Worm (Caenorhabditis elegans) whole organism, L1 larva: ENCODE results near the gene ZK856.16.

ENCODE experiments used
- C04F5.9 ChIP-seq: sonication (generic microtip); optimal IDR thresholded peaks from 2 replicates; lab custom pipeline; 2016; ENCODE audit warnings: missing genetic modification characterization, missing compliant biosample characterization
- C16A3.4 ChIP-seq: fragments of 150-350 bp; optimal IDR thresholded peaks from 2 replicates; lab custom pipeline; 2014; ENCODE audit warnings: missing biosample characterization, missing genetic modification characterization
- aha-1 ChIP-seq: fragments of 150-350 bp; optimal IDR thresholded peaks from 2 replicates; lab custom pipeline; 2014; ENCODE audit warnings: missing biosample characterization, missing genetic modification characterization
- alr-1 ChIP-seq: fragments of 200-800 bp; sonication (Bioruptor generic); optimal IDR thresholded peaks from 2 replicates; lab custom pipeline; 2018; ENCODE audit warnings: borderline replicate concordance, mild to moderate bottlenecking, missing genetic modification characterization, missing compliant biosample characterization
- aly-2 ChIP-seq: fragments of 150-350 bp; optimal IDR thresholded peaks from 2 replicates; lab custom pipeline; 2014; ENCODE audit warnings: missing biosample characterization, missing genetic modification characterization
- ceh-8 ChIP-seq: fragments of 200-800 bp; sonication (Bioruptor generic); optimal IDR thresholded peaks from 2 replicates; lab custom pipeline; 2018; ENCODE audit warnings: mild to moderate bottlenecking, missing genetic modification characterization, moderate library complexity, missing compliant biosample characterization
- ceh-82 ChIP-seq, 3 experiments: fragments of 150-350 bp in 1 of 3; sonication (generic microtip) in 2 of 3; optimal IDR thresholded peaks; 2 replicates each; lab custom pipeline; 2014 to 2017; ENCODE audit warnings: missing biosample characterization in 3 of 3, missing genetic modification characterization in 3 of 3
- ceh-90 ChIP-seq: sonication (generic microtip); optimal IDR thresholded peaks from 2 replicates; lab custom pipeline; 2016; ENCODE audit warnings: missing genetic modification characterization, missing compliant biosample characterization
- ces-1 ChIP-seq: fragments of 150-350 bp; optimal IDR thresholded peaks from 2 replicates; lab custom pipeline; 2014; ENCODE audit warnings: missing biosample characterization, missing genetic modification reagents, missing genetic modification characterization
- efl-3 ChIP-seq: fragments of 200-800 bp; sonication (Bioruptor generic); optimal IDR thresholded peaks from 2 replicates; lab custom pipeline; 2018; ENCODE audit warnings: mild to moderate bottlenecking, missing genetic modification characterization, missing compliant biosample characterization
- egl-13 ChIP-seq: sonication (generic microtip); optimal IDR thresholded peaks from 2 replicates; lab custom pipeline; 2016; ENCODE audit warnings: missing genotype, missing genetic modification reagents, missing genetic modification characterization, missing compliant biosample characterization
- elt-2 ChIP-seq: sonication (generic microtip); optimal IDR thresholded peaks from 2 replicates; lab custom pipeline; 2016; ENCODE audit warnings: missing genetic modification characterization, mild to moderate bottlenecking, inconsistent platforms, missing compliant biosample characterization, missing genetic modification reagents
- elt-3 ChIP-seq, 6 experiments: fragments of 150-350 bp in 1 of 6; sonication (generic microtip); optimal IDR thresholded peaks; 2 replicates each; lab custom pipeline; 2017 to 2018; ENCODE audit warnings: missing biosample characterization in 6 of 6, missing genetic modification characterization in 6 of 6, inconsistent platforms in 1 of 6
- ets-5 ChIP-seq: fragments of 200-800 bp; sonication (Bioruptor generic); IDR thresholded peaks from 2 replicates; pipeline ENCODE4 v1.3.6; 2022; ENCODE audit warnings: missing genetic modification characterization, missing compliant biosample characterization
- fkh-10 ChIP-seq: sonication (generic microtip); optimal IDR thresholded peaks from 2 replicates; lab custom pipeline; 2017; ENCODE audit warnings: missing biosample characterization, missing genetic modification reagents, missing genetic modification characterization
- fkh-4 ChIP-seq: sonication (generic microtip); optimal IDR thresholded peaks from 2 replicates; lab custom pipeline; 2016; ENCODE audit warnings: missing compliant biosample characterization, missing genetic modification characterization, borderline replicate concordance
- hlh-17 ChIP-seq: fragments of 200-800 bp; sonication (Bioruptor generic); optimal IDR thresholded peaks from 2 replicates; lab custom pipeline; 2018; ENCODE audit warnings: missing genetic modification characterization, mild to moderate bottlenecking, missing compliant biosample characterization, moderate library complexity, borderline replicate concordance
- irx-1 ChIP-seq: sonication (generic microtip); optimal IDR thresholded peaks from 2 replicates; lab custom pipeline; 2016; ENCODE audit warnings: missing genetic modification characterization, missing compliant biosample characterization
- lin-13 ChIP-seq: fragments of 150-350 bp; optimal IDR thresholded peaks from 2 replicates; lab custom pipeline; 2014; ENCODE audit warnings: missing biosample characterization, missing genetic modification reagents, missing genetic modification characterization
- lin-14 ChIP-seq: fragments of 200-800 bp; sonication (Bioruptor generic); optimal IDR thresholded peaks from 2 replicates; lab custom pipeline; 2018; ENCODE audit warnings: mild to moderate bottlenecking, missing genetic modification characterization, moderate library complexity, missing compliant biosample characterization
- lin-15B ChIP-seq: fragments of 150-350 bp; sonication (generic microtip); optimal IDR thresholded peaks from 3 replicates; lab custom pipeline; 2014; ENCODE audit warnings: missing biosample characterization, missing genetic modification characterization
- lin-35 ChIP-seq, 2 experiments: fragments of 150-350 bp; optimal IDR thresholded peaks; 2 replicates each; lab custom pipeline; 2014; ENCODE audit warnings: missing biosample characterization in 2 of 2, missing genetic modification characterization in 2 of 2, missing genetic modification reagents in 2 of 2
- mab-9 ChIP-seq: fragments of 200-800 bp; sonication (Bioruptor generic); IDR thresholded peaks from 2 replicates; pipeline ENCODE4 v1.3.6; 2022; ENCODE audit warnings: missing genetic modification reagents, missing genetic modification characterization, missing compliant biosample characterization
- mef-2 ChIP-seq: fragments of 150-350 bp; optimal IDR thresholded peaks from 2 replicates; lab custom pipeline; 2014; ENCODE audit warnings: missing biosample characterization, missing genetic modification characterization
- nhr-11 ChIP-seq: fragments of 150-350 bp; optimal IDR thresholded peaks from 2 replicates; lab custom pipeline; 2014; ENCODE audit warnings: missing biosample characterization, missing genetic modification characterization
- nhr-20 ChIP-seq: sonication (generic microtip); optimal IDR thresholded peaks from 2 replicates; lab custom pipeline; 2016; ENCODE audit warnings: mild to moderate bottlenecking, missing genetic modification characterization, missing compliant biosample characterization
- nhr-47 ChIP-seq: sonication (generic microtip); optimal IDR thresholded peaks from 2 replicates; lab custom pipeline; 2016; ENCODE audit warnings: mild to moderate bottlenecking, missing genetic modification characterization, moderate library complexity, missing compliant biosample characterization
- nhr-76 ChIP-seq: sonication (generic microtip); optimal IDR thresholded peaks from 2 replicates; lab custom pipeline; 2017; ENCODE audit warnings: missing biosample characterization, missing genetic modification characterization
- nhr-85 ChIP-seq: sonication (generic microtip); peaks from one replicate; lab custom pipeline; 2016; ENCODE audit warnings: missing genetic modification characterization, inconsistent platforms, missing compliant biosample characterization
- nhr-90 ChIP-seq: sonication (generic microtip); optimal IDR thresholded peaks from 2 replicates; lab custom pipeline; 2016; ENCODE audit warnings: mild to moderate bottlenecking, missing genetic modification characterization, missing compliant biosample characterization; ENCODE audit not compliant: poor library complexity
- pag-3 ChIP-seq: sonication (generic microtip); optimal IDR thresholded peaks from 2 replicates; lab custom pipeline; 2017; ENCODE audit warnings: missing genetic modification characterization, mild to moderate bottlenecking, missing compliant biosample characterization, antibody characterized with exemption, borderline replicate concordance; ENCODE audit not compliant: insufficient read depth
- pqm-1 ChIP-seq: sonication (generic microtip); optimal IDR thresholded peaks from 3 replicates; lab custom pipeline; 2017; ENCODE audit warnings: missing biosample characterization, missing genetic modification characterization
- rnt-1 ChIP-seq: sonication (generic microtip); optimal IDR thresholded peaks from 2 replicates; lab custom pipeline; 2016; ENCODE audit warnings: mild to moderate bottlenecking, missing genetic modification characterization, moderate library complexity, missing compliant biosample characterization
- skn-1 ChIP-seq: fragments of 150-350 bp; optimal IDR thresholded peaks from 2 replicates; lab custom pipeline; 2014; ENCODE audit warnings: missing biosample characterization, missing genetic modification characterization
- snpc-4 ChIP-seq: fragments of 150-350 bp; optimal IDR thresholded peaks from 2 replicates; lab custom pipeline; 2014; ENCODE audit warnings: missing biosample characterization, missing genetic modification characterization
- sptf-1 ChIP-seq: fragments of 150-350 bp; optimal IDR thresholded peaks from 2 replicates; lab custom pipeline; 2014; ENCODE audit warnings: missing biosample characterization, missing genetic modification characterization
- sup-37 ChIP-seq: fragments of 200-800 bp; sonication (Bioruptor generic); optimal IDR thresholded peaks from 2 replicates; lab custom pipeline; 2018; ENCODE audit warnings: mild to moderate bottlenecking, missing genetic modification characterization, missing compliant biosample characterization
- tbx-2 ChIP-seq: sonication (generic microtip); optimal IDR thresholded peaks from 2 replicates; lab custom pipeline; 2016; ENCODE audit warnings: missing genetic modification characterization, missing compliant biosample characterization
- unc-30 ChIP-seq: sonication (generic microtip); optimal IDR thresholded peaks from 2 replicates; lab custom pipeline; 2017; ENCODE audit warnings: missing biosample characterization, missing genetic modification characterization
- unc-86 ChIP-seq: sonication (generic microtip); optimal IDR thresholded peaks from 2 replicates; lab custom pipeline; 2016; ENCODE audit warnings: missing genetic modification characterization, missing compliant biosample characterization
- unc-98 ChIP-seq: fragments of 200-800 bp; sonication (Bioruptor generic); IDR thresholded peaks from 2 replicates; pipeline ENCODE4 v1.3.6; 2022; ENCODE audit warnings: missing genetic modification characterization, missing compliant biosample characterization
- zag-1 ChIP-seq: fragments of 150-350 bp; optimal IDR thresholded peaks from 2 replicates; lab custom pipeline; 2014; ENCODE audit warnings: missing biosample characterization, missing genetic modification characterization
- zip-4 ChIP-seq: fragments of 200-800 bp; sonication (Bioruptor generic); optimal IDR thresholded peaks from 2 replicates; lab custom pipeline; 2018; ENCODE audit warnings: mild to moderate bottlenecking, missing genetic modification characterization, moderate library complexity, missing compliant biosample characterization
- ztf-11 ChIP-seq, 2 experiments: sonication (generic microtip); optimal IDR thresholded peaks; 2 replicates each; lab custom pipeline; 2016 to 2017; ENCODE audit warnings: missing genetic modification characterization in 2 of 2, missing biosample characterization in 1 of 2, missing compliant biosample characterization in 1 of 2
- ztf-4 ChIP-seq: fragments of 150-350 bp; optimal IDR thresholded peaks from 2 replicates; lab custom pipeline; 2014; ENCODE audit warnings: missing biosample characterization, missing genetic modification characterization

The ZK856.16 gene

ce11 chrV:10212027-10212426 lies 6.6 kb upstream of the ZK856.16 start, which contains the start of gene zhit-3:
zhit-3 (minus strand) TSS chrV:10212127.
- TF ChIP-seq egl-13 (tag; lab: Kevin White, UChicago) (no peak), lin-14 (no peak), snpc-4 (tag; lab: Kevin White, UChicago) (no peak), zip-4 (no peak), unc-98 (GFP tag; lab: Robert Waterston, UW) (no peak), alr-1 (tag; lab: Kevin White, UChicago) (no peak), C16A3.4 (no peak)

- no peak for TF ChIP-seq nhr-85 (tag; lab: Kevin White, UChicago)
- no peak for TF ChIP-seq tbx-2 (tag; lab: Kevin White, UChicago)
- TF ChIP-seq ets-5 (GFP tag; lab: Robert Waterston, UW): no peak
- TF ChIP-seq efl-3 (GFP tag; lab: Kevin White, UChicago): no peak
- TF ChIP-seq unc-30: no peak
- no peak for TF ChIP-seq hlh-17 (GFP tag; lab: Kevin White, UChicago)
- TF ChIP-seq unc-86: no peak
- TF ChIP-seq nhr-20 (tag; lab: Kevin White, UChicago): no peak
- TF ChIP-seq nhr-76 (tag; lab: Kevin White, UChicago): no peak
- TF ChIP-seq pqm-1: no peak
- TF ChIP-seq ceh-8: no peak
- TF ChIP-seq fkh-10 (GFP tag; lab: Kevin White, UChicago): no peak
- TF ChIP-seq lin-15B (tag; lab: Kevin White, UChicago): no peak
- TF ChIP-seq sup-37: no peak
- no peak for TF ChIP-seq aly-2 (tag; lab: Kevin White, UChicago)
- no peak for TF ChIP-seq ces-1 (GFP tag; lab: Kevin White, UChicago)
- TF ChIP-seq aha-1 (tag; lab: Kevin White, UChicago): no peak
These were observed 4.9 kb upstream of the ZK856.16 start, which contains the start of gene tftc-3 for ce11 chrV:10210244-10210643. tftc-3 (minus strand) TSS chrV:10210344.

ce11 chrV:10206502-10206901 lies 1.1 kb upstream of the ZK856.16 start, which contains the start of gene rpc-25:
rpc-25 (minus strand) TSS chrV:10206602.
- TF ChIP-seq nhr-90 (tag; lab: Kevin White, UChicago) (no peak), ces-1 (GFP tag; lab: Kevin White, UChicago) (no peak), zip-4 (no peak), lin-15B (tag; lab: Kevin White, UChicago) (no peak), efl-3 (GFP tag; lab: Kevin White, UChicago) (no peak), nhr-11 (tag; lab: Kevin White, UChicago) (no peak), fkh-4 (no peak), elt-2 (tag; lab: Kevin White, UChicago) (no peak), snpc-4 (tag; lab: Kevin White, UChicago) (no peak), skn-1 (tag; lab: Kevin White, UChicago) (no peak), irx-1 (tag; lab: Kevin White, UChicago) (no peak), unc-98 (GFP tag; lab: Robert Waterston, UW) (no peak), sup-37 (no peak), fkh-10 (GFP tag; lab: Kevin White, UChicago) (no peak)
- TF ChIP-seq, all 84 proteins: peak for 0

ce11 chrV:10204863-10205338 lies 482 bp downstream of the ZK856.16 start, which contains the start of the genes ZK856.19 and ZK856.11:
ZK856.19 (minus strand) TSS chrV:10204913.
ZK856.11 (minus strand) TSS chrV:10204938.
- TF ChIP-seq rnt-1 (tag; lab: Kevin White, UChicago): peak; percentile 70
- TF ChIP-seq pag-3 (tag; lab: Kevin White, UChicago): no peak
- no peak for TF ChIP-seq sptf-1 (tag; lab: Kevin White, UChicago)
- no peak for TF ChIP-seq C04F5.9 (tag; lab: Kevin White, UChicago)
- TF ChIP-seq elt-2 (tag; lab: Kevin White, UChicago): peak; percentile 31
- TF ChIP-seq ceh-90 (tag; lab: Kevin White, UChicago): no peak
- no peak for TF ChIP-seq ztf-4 (tag; lab: Kevin White, UChicago)
- TF ChIP-seq ceh-82 (tag; optimal IDR thresholded peaks at IDR 0.05; lab: Kevin White, UChicago): peak; percentile 21 to 47 (median 40)
- no peak for TF ChIP-seq fkh-4
- TF ChIP-seq ceh-8: no peak
- TF ChIP-seq ces-1 (GFP tag; lab: Kevin White, UChicago): no peak
- peak; percentile 33 for TF ChIP-seq nhr-11 (tag; lab: Kevin White, UChicago)
- TF ChIP-seq lin-13: peak; percentile 1
- no peak for TF ChIP-seq zag-1 (tag; lab: Kevin White, UChicago)
- no peak for TF ChIP-seq aha-1 (tag; lab: Kevin White, UChicago)
- TF ChIP-seq mef-2 (tag; lab: Kevin White, UChicago): no peak
- TF ChIP-seq ztf-11 (tag; optimal IDR thresholded peaks at IDR 0.05; lab: Kevin White, UChicago): no peak
- no peak for TF ChIP-seq mab-9 (GFP tag; lab: Robert Waterston, UW)
- TF ChIP-seq elt-3 (tag; optimal IDR thresholded peaks at IDR 0.05; lab: Kevin White, UChicago): peak in 2 of 6 experiments; percentile 2 to 18
- peak; percentile 70 to 75 for TF ChIP-seq lin-35 (GFP tag; optimal IDR thresholded peaks at IDR 0.05; lab: Kevin White, UChicago)
- TF ChIP-seq sup-37: no peak
- no peak for TF ChIP-seq nhr-76 (tag; lab: Kevin White, UChicago)
- peak; percentile 83 for TF ChIP-seq nhr-47 (tag; lab: Kevin White, UChicago)
